Fruit fly (Drosophila melanogaster): Measurements from ENCODE around the gene cas.

The cas gene

dm6 chr3R:5716755-5717309 lies at the start of gene cas:
Gene cas (minus strand): TSS chr3R:5716805.
- TF ChIP-seq D1 (tag; optimal IDR thresholded peaks at IDR 0.05) (no peak), CG32121 (GFP tag; IDR thresholded peaks at IDR 0.05) (no peak), CG4496 (GFP tag; IDR thresholded peaks at IDR 0.05) (no peak), Pif1B (GFP tag; optimal IDR thresholded peaks at IDR 0.05) (no peak), CG17806 (tag; optimal IDR thresholded peaks at IDR 0.05) (no peak), CG13204 (GFP tag; optimal IDR thresholded peaks at IDR 0.05) (no peak), gl (tag; optimal IDR thresholded peaks at IDR 0.05) (no peak), CG8301 (tag; optimal IDR thresholded peaks at IDR 0.05) (no peak), fd96Ca (GFP tag; IDR thresholded peaks at IDR 0.05) (no peak), Ets98B (GFP tag; IDR thresholded peaks at IDR 0.05) (no peak), rn (GFP tag; IDR thresholded peaks at IDR 0.05) (no peak)

- no peak for TF ChIP-seq CG8159 (tag; optimal IDR thresholded peaks at IDR 0.05)
- no peak for TF ChIP-seq CG15710 (tag; optimal IDR thresholded peaks at IDR 0.05)
- TF ChIP-seq CG32121 (GFP tag; IDR thresholded peaks at IDR 0.05), result no peak
- no peak for TF ChIP-seq Ets98B (GFP tag; IDR thresholded peaks at IDR 0.05)
- no peak for TF ChIP-seq CG8301 (tag; optimal IDR thresholded peaks at IDR 0.05)
- no peak for TF ChIP-seq CG12605 (GFP tag; IDR thresholded peaks at IDR 0.05)
- no peak for TF ChIP-seq CG14655 (GFP tag; optimal IDR thresholded peaks at IDR 0.05)
Observed at dm6 chr3R:5760980-5761379, 44.4 kb upstream of the cas start.

dm6 chr3R:5758624-5759209 lies 42.1 kb upstream of the cas start, which contains the start of gene Sec8:
Gene Sec8 (minus strand): TSS chr3R:5758997.
- no peak for TF ChIP-seq EcR (GFP tag; optimal IDR thresholded peaks at IDR 0.05)
- 0 out of 3 replicates have a peak, but pooled peaks have one; percentile 33 for TF ChIP-seq CG4496 (GFP tag; IDR thresholded peaks at IDR 0.05)
- no peak for TF ChIP-seq rn (GFP tag; IDR thresholded peaks at IDR 0.05)
- no peak for TF ChIP-seq CG8159 (tag; optimal IDR thresholded peaks at IDR 0.05)
- no peak for TF ChIP-seq CG17806 (tag; optimal IDR thresholded peaks at IDR 0.05)
- TF ChIP-seq D1 (tag; optimal IDR thresholded peaks at IDR 0.05), result no peak
- TF ChIP-seq CG14655 (GFP tag; optimal IDR thresholded peaks at IDR 0.05), result no peak
- no peak for TF ChIP-seq CG15710 (tag; optimal IDR thresholded peaks at IDR 0.05)
- TF ChIP-seq Pif1B (GFP tag; optimal IDR thresholded peaks at IDR 0.05), result no peak
- TF ChIP-seq CG32121 (GFP tag; IDR thresholded peaks at IDR 0.05), result no peak
- no peak for TF ChIP-seq Snoo (tag; optimal IDR thresholded peaks at IDR 0.05)
- TF ChIP-seq fd96Ca (GFP tag; IDR thresholded peaks at IDR 0.05), result 0 out of 3 replicates have a peak, but pooled peaks have one; percentile 33
- TF ChIP-seq Pif1A (GFP tag; optimal IDR thresholded peaks at IDR 0.05), result no peak
- no peak for TF ChIP-seq CG8301 (tag; optimal IDR thresholded peaks at IDR 0.05)
- TF ChIP-seq CG34367 (tag; optimal IDR thresholded peaks at IDR 0.05), result no peak

- TF ChIP-seq fd96Ca (GFP tag; IDR thresholded peaks at IDR 0.05) (no peak), gl (tag; optimal IDR thresholded peaks at IDR 0.05) (no peak), CG9948 (tag; optimal IDR thresholded peaks at IDR 0.05) (no peak), Snoo (tag; optimal IDR thresholded peaks at IDR 0.05) (no peak), rn (GFP tag; IDR thresholded peaks at IDR 0.05) (no peak), CG14655 (GFP tag; optimal IDR thresholded peaks at IDR 0.05) (no peak), CG8301 (tag; optimal IDR thresholded peaks at IDR 0.05) (no peak), CG12605 (GFP tag; IDR thresholded peaks at IDR 0.05) (no peak), CG4496 (GFP tag; IDR thresholded peaks at IDR 0.05) (no peak), CG15710 (tag; optimal IDR thresholded peaks at IDR 0.05) (no peak), CG32121 (GFP tag; IDR thresholded peaks at IDR 0.05) (no peak), CG34367 (tag; optimal IDR thresholded peaks at IDR 0.05) (no peak), EcR (GFP tag; optimal IDR thresholded peaks at IDR 0.05) (no peak), CG13204 (GFP tag; optimal IDR thresholded peaks at IDR 0.05) (no peak), Ets98B (GFP tag; IDR thresholded peaks at IDR 0.05) (no peak)
Observed at dm6 chr3R:5754594-5754993, 38.0 kb upstream of the cas start, which contains the start of gene Dcps. Gene Dcps (minus strand): TSS chr3R:5754774.

dm6 chr3R:5746646-5747045 lies 30.0 kb upstream of the cas start:
- TF ChIP-seq Pif1B (GFP tag; optimal IDR thresholded peaks at IDR 0.05) (no peak), Pif1A (GFP tag; optimal IDR thresholded peaks at IDR 0.05) (no peak), gl (tag; optimal IDR thresholded peaks at IDR 0.05) (no peak), fd96Ca (GFP tag; IDR thresholded peaks at IDR 0.05) (no peak), CG8159 (tag; optimal IDR thresholded peaks at IDR 0.05) (no peak), CG32121 (GFP tag; IDR thresholded peaks at IDR 0.05) (no peak), D1 (tag; optimal IDR thresholded peaks at IDR 0.05) (no peak), CG13204 (GFP tag; optimal IDR thresholded peaks at IDR 0.05) (no peak), CG9948 (tag; optimal IDR thresholded peaks at IDR 0.05) (no peak), CG14655 (GFP tag; optimal IDR thresholded peaks at IDR 0.05) (no peak), CG4496 (GFP tag; IDR thresholded peaks at IDR 0.05) (no peak), Ets98B (GFP tag; IDR thresholded peaks at IDR 0.05) (no peak), CG8301 (tag; optimal IDR thresholded peaks at IDR 0.05) (no peak), rn (GFP tag; IDR thresholded peaks at IDR 0.05) (no peak), CG10348 (GFP tag; IDR thresholded peaks at IDR 0.05) (no peak), CG12605 (GFP tag; IDR thresholded peaks at IDR 0.05) (no peak)

Data from whole organism, pupa.